Worm (Caenorhabditis elegans) whole organism, L4 larva: Measurements from ENCODE around the gene F54D1.6.

Experiments
- D1046.2 ChIP-seq: fragments of 200-800 bp; sonication (Bioruptor generic); IDR thresholded peaks from 2 replicates; pipeline ENCODE4 v1.3.6; 2022; ENCODE audit warnings: missing genetic modification characterization, missing compliant biosample characterization
- F49E8.2 ChIP-seq: sonication (generic microtip); optimal IDR thresholded peaks from 2 replicates; lab custom pipeline; 2016; ENCODE audit warnings: missing compliant biosample characterization, mild to moderate bottlenecking, missing genetic modification characterization, borderline replicate concordance
- R02D3.7 ChIP-seq: fragments of 150-350 bp; sonication (generic microtip); optimal IDR thresholded peaks from 3 replicates; lab custom pipeline; 2014; ENCODE audit warnings: missing biosample characterization, missing genetic modification characterization
- T20F7.1 ChIP-seq: fragments of 200-800 bp; sonication (Bioruptor generic); optimal IDR thresholded peaks from 2 replicates; lab custom pipeline; 2018; ENCODE audit warnings: mild to moderate bottlenecking, missing genetic modification characterization, missing compliant biosample characterization
- Y48G9A.11 ChIP-seq: fragments of 200-800 bp; sonication (Bioruptor generic); IDR thresholded peaks from 2 replicates; pipeline ENCODE4 v1.3.6; 2022; ENCODE audit warnings: missing genetic modification reagents, missing genetic modification characterization, missing compliant biosample characterization
- Y75B8A.6 ChIP-seq: fragments of 200-800 bp; sonication (Bioruptor generic); IDR thresholded peaks from 2 replicates; pipeline ENCODE4 v1.3.6; 2022; ENCODE audit warnings: missing genetic modification reagents, missing genetic modification characterization, missing compliant biosample characterization
- ZK546.5 ChIP-seq, 2 experiments: sonication (generic microtip); optimal IDR thresholded peaks; 2 replicates each; lab custom pipeline; 2017; ENCODE audit warnings: missing biosample characterization in 2 of 2, missing genetic modification characterization in 2 of 2
- ctbp-1 ChIP-seq: fragments of 200-800 bp; sonication (Bioruptor generic); IDR thresholded peaks from 2 replicates; pipeline ENCODE4 v1.3.6; 2022; ENCODE audit warnings: missing genetic modification reagents, missing genetic modification characterization, missing compliant biosample characterization
- daf-16 ChIP-seq, 3 experiments: sonication (generic microtip); optimal IDR thresholded peaks; 2 replicates each; lab custom pipeline; 2016 to 2017; ENCODE audit warnings: missing genetic modification characterization in 3 of 3, missing genetic modification reagents in 3 of 3, mild to moderate bottlenecking in 2 of 3, missing compliant biosample characterization in 2 of 3, missing biosample characterization in 1 of 3, moderate library complexity in 1 of 3
- daf-19 ChIP-seq: fragments of 200-800 bp; sonication (Bioruptor generic); conservative IDR thresholded peaks from 2 replicates; pipeline ENCODE4 v1.3.6; 2022; ENCODE audit warnings: missing genetic modification characterization, missing compliant biosample characterization
- daf-8 ChIP-seq: fragments of 200-800 bp; sonication (Bioruptor generic); IDR thresholded peaks from 2 replicates; pipeline ENCODE4 v1.3.6; 2022; ENCODE audit warnings: missing genetic modification characterization, missing compliant biosample characterization
- dmd-8 ChIP-seq: fragments of 200-800 bp; sonication (Bioruptor generic); IDR thresholded peaks from 2 replicates; pipeline ENCODE4 v1.3.6; 2022; ENCODE audit warnings: missing genetic modification characterization, missing compliant biosample characterization
- dve-1 ChIP-seq: sonication (generic microtip); optimal IDR thresholded peaks from 2 replicates; lab custom pipeline; 2017; ENCODE audit warnings: antibody characterized with exemption, mild to moderate bottlenecking, missing genetic modification characterization, missing compliant biosample characterization; ENCODE audit not compliant: insufficient read depth
- hif-1 ChIP-seq, 2 experiments: sonication (generic microtip); optimal IDR thresholded peaks; 2 replicates each; lab custom pipeline; 2016 to 2017; ENCODE audit warnings: missing compliant biosample characterization in 2 of 2, missing genetic modification characterization in 2 of 2, missing genetic modification reagents in 2 of 2, missing genotype in 2 of 2, mild to moderate bottlenecking in 1 of 2
- hlh-11 ChIP-seq: fragments of 200-800 bp; sonication (Bioruptor generic); optimal IDR thresholded peaks from 2 replicates; lab custom pipeline; 2018; ENCODE audit warnings: mild to moderate bottlenecking, missing genetic modification characterization, missing compliant biosample characterization
- hmg-1.1 ChIP-seq: fragments of 200-800 bp; sonication (Bioruptor generic); IDR thresholded peaks from 2 replicates; pipeline ENCODE4 v1.3.6; 2022; ENCODE audit warnings: missing genetic modification reagents, missing genetic modification characterization, missing compliant biosample characterization
- lim-7 ChIP-seq: fragments of 200-800 bp; sonication (Bioruptor generic); IDR thresholded peaks from 2 replicates; pipeline ENCODE4 v1.3.6; 2022; ENCODE audit warnings: missing genetic modification characterization, missing compliant biosample characterization
- lin-1 ChIP-seq: fragments of 200-800 bp; sonication (Bioruptor generic); IDR thresholded peaks from 2 replicates; pipeline ENCODE4 v1.3.6; 2022; ENCODE audit warnings: missing genetic modification reagents, missing genetic modification characterization, missing compliant biosample characterization
- lin-13 ChIP-seq: fragments of 150-350 bp; optimal IDR thresholded peaks from 2 replicates; lab custom pipeline; 2014; ENCODE audit warnings: missing biosample characterization, missing genetic modification reagents, missing genetic modification characterization
- lin-15B ChIP-seq: fragments of 150-350 bp; sonication (generic microtip); optimal IDR thresholded peaks from 3 replicates; lab custom pipeline; 2014; ENCODE audit warnings: missing biosample characterization, missing genetic modification characterization
- lin-38 ChIP-seq: fragments of 200-800 bp; sonication (Bioruptor generic); IDR thresholded peaks from 2 replicates; pipeline ENCODE4 v1.3.6; 2022; ENCODE audit warnings: missing genetic modification reagents, missing genetic modification characterization, missing compliant biosample characterization
- lir-3 ChIP-seq: sonication (generic microtip); optimal IDR thresholded peaks from 2 replicates; lab custom pipeline; 2016; ENCODE audit warnings: mild to moderate bottlenecking, missing genetic modification characterization, missing compliant biosample characterization
- mep-1 ChIP-seq: fragments of 150-350 bp; sonication (generic microtip); optimal IDR thresholded peaks from 3 replicates; lab custom pipeline; 2014; ENCODE audit warnings: missing biosample characterization, missing genetic modification characterization
- nhr-10 ChIP-seq: fragments of 150-350 bp; optimal IDR thresholded peaks from 2 replicates; lab custom pipeline; 2014; ENCODE audit warnings: missing biosample characterization, missing genetic modification characterization
- nhr-11 ChIP-seq: fragments of 150-350 bp; optimal IDR thresholded peaks from 2 replicates; lab custom pipeline; 2014; ENCODE audit warnings: missing biosample characterization, missing genetic modification characterization
- nhr-6 ChIP-seq: fragments of 150-350 bp; optimal IDR thresholded peaks from 2 replicates; lab custom pipeline; 2014; ENCODE audit warnings: missing biosample characterization, missing genetic modification characterization
- pha-4 ChIP-seq, 2 experiments: fragments of 150-350 bp in 1 of 2; fragments of 200-800 bp in 1 of 2; sonication (Bioruptor generic) in 1 of 2; IDR thresholded peaks in 1 of 2; optimal IDR thresholded peaks in 1 of 2; 2 replicates each; pipeline versions ENCODE4 v1.3.6 to Lab custom; 2014 to 2022; ENCODE audit warnings: missing genetic modification characterization in 2 of 2, missing genetic modification reagents in 2 of 2, missing biosample characterization in 1 of 2, missing compliant biosample characterization in 1 of 2
- php-3 ChIP-seq: fragments of 200-800 bp; sonication (Bioruptor generic); IDR thresholded peaks from 2 replicates; pipeline ENCODE4 v1.3.6; 2022; ENCODE audit warnings: missing genetic modification reagents, missing genetic modification characterization, missing compliant biosample characterization
- sdz-12 ChIP-seq: fragments of 200-800 bp; sonication (Bioruptor generic); optimal IDR thresholded peaks from 2 replicates; lab custom pipeline; 2018; ENCODE audit warnings: mild to moderate bottlenecking, missing genetic modification characterization, missing compliant biosample characterization
- set-16 ChIP-seq: fragments of 200-800 bp; sonication (Bioruptor generic); IDR thresholded peaks from 2 replicates; pipeline ENCODE4 v1.3.6; 2022; ENCODE audit warnings: missing genetic modification reagents, missing genetic modification characterization, missing compliant biosample characterization
- snpc-1.2 ChIP-seq: fragments of 200-800 bp; sonication (Bioruptor generic); IDR thresholded peaks from 2 replicates; pipeline ENCODE4 v1.3.6; 2022; ENCODE audit warnings: missing genetic modification reagents, missing genetic modification characterization, missing compliant biosample characterization
- tag-97 ChIP-seq: fragments of 200-800 bp; sonication (Bioruptor generic); IDR thresholded peaks from 2 replicates; pipeline ENCODE4 v1.3.6; 2022; ENCODE audit warnings: missing genetic modification characterization, missing compliant biosample characterization
- unc-39 ChIP-seq: sonication (generic microtip); optimal IDR thresholded peaks from 2 replicates; lab custom pipeline; 2017; ENCODE audit warnings: missing biosample characterization, missing genetic modification characterization
- unc-62 ChIP-seq, 3 experiments: fragments of 150-350 bp in 1 of 3; sonication (generic microtip); optimal IDR thresholded peaks in 2 of 3; peaks in 1 of 3; 1 replicate in 1 of 3; 2 replicates in 2 of 3; lab custom pipeline; 2014 to 2017; ENCODE audit warnings: missing biosample characterization in 3 of 3, missing genetic modification characterization in 3 of 3, missing genetic modification reagents in 3 of 3, missing genotype in 1 of 3
- zag-1 ChIP-seq: fragments of 150-350 bp; optimal IDR thresholded peaks from 2 replicates; lab custom pipeline; 2014; ENCODE audit warnings: missing biosample characterization, missing genetic modification characterization

Gene F54D1.6

ce11 chrIV:11314885-11315284 is 27.3 kb downstream of the F54D1.6 start, which contains the start of the genes B0035.3, B0035.22 and pfd-4 (continued):
- TF ChIP-seq lin-38 (GFP tag; lab: Robert Waterston, UW): peak; percentile 43
- no peak for TF ChIP-seq lin-1 (GFP tag; lab: Robert Waterston, UW)
- TF ChIP-seq dve-1 (tag; lab: Kevin White, UChicago): peak; percentile 63
- TF ChIP-seq php-3: no peak
- no peak for TF ChIP-seq nhr-6 (tag; lab: Kevin White, UChicago)
- no peak for TF ChIP-seq F49E8.2
- TF ChIP-seq hif-1 (tag; optimal IDR thresholded peaks at IDR 0.05; lab: Kevin White, UChicago): peak in 1 of 2 experiments; percentile 72
- TF ChIP-seq Y75B8A.6 (GFP tag; lab: Robert Waterston, UW): no peak
- TF ChIP-seq daf-16 (GFP tag; optimal IDR thresholded peaks at IDR 0.05; lab: Kevin White, UChicago): no peak
- peak; percentile 62 for TF ChIP-seq daf-16 (tag; optimal IDR thresholded peaks at IDR 0.05; lab: Kevin White, UChicago)
- TF ChIP-seq sdz-12 (GFP tag; lab: Kevin White, UChicago): no peak
- TF ChIP-seq D1046.2 (GFP tag; lab: Robert Waterston, UW): no peak
- TF ChIP-seq unc-39 (tag; lab: Kevin White, UChicago): no peak
- no peak for TF ChIP-seq lim-7 (GFP tag; lab: Robert Waterston, UW)
- TF ChIP-seq daf-19 (GFP tag; lab: Robert Waterston, UW): no peak
- TF ChIP-seq R02D3.7: no peak
- TF ChIP-seq dmd-8 (GFP tag; lab: Robert Waterston, UW): no peak

- TF ChIP-seq unc-39 (tag; lab: Kevin White, UChicago) (no peak), sdz-12 (GFP tag; lab: Kevin White, UChicago) (no peak), nhr-11 (tag; lab: Kevin White, UChicago) (no peak), nhr-10 (tag; lab: Kevin White, UChicago) (no peak), ZK546.5 (tag; optimal IDR thresholded peaks at IDR 0.05; lab: Kevin White, UChicago) (no peak), zag-1 (tag; lab: Kevin White, UChicago) (no peak), mep-1 (tag; lab: Kevin White, UChicago) (no peak), lin-38 (GFP tag; lab: Robert Waterston, UW) (no peak), pha-4 (GFP tag; IDR thresholded peaks at IDR 0.05; lab: Robert Waterston, UW) (no peak), pha-4 (tag; optimal IDR thresholded peaks at IDR 0.05; lab: Kevin White, UChicago) (no peak), snpc-1.2 (GFP tag; lab: Robert Waterston, UW) (no peak)
- TF ChIP-seq, all 104 proteins: peak for 0
These were observed 28.1 kb downstream of the F54D1.6 start for ce11 chrIV:11315688-11316087.

ce11 chrIV:11316106-11316505 is 28.5 kb downstream of the F54D1.6 start:
- no peak for TF ChIP-seq set-16 (GFP tag; lab: Robert Waterston, UW)
- TF ChIP-seq lin-15B: no peak
- TF ChIP-seq ctbp-1 (GFP tag; lab: Robert Waterston, UW): no peak
- no peak for TF ChIP-seq lir-3 (tag; lab: Kevin White, UChicago)
- TF ChIP-seq hmg-1.1 (GFP tag; lab: Robert Waterston, UW): no peak
- no peak for TF ChIP-seq lin-13
- no peak for TF ChIP-seq hlh-11
- TF ChIP-seq T20F7.1: no peak

DNA sequence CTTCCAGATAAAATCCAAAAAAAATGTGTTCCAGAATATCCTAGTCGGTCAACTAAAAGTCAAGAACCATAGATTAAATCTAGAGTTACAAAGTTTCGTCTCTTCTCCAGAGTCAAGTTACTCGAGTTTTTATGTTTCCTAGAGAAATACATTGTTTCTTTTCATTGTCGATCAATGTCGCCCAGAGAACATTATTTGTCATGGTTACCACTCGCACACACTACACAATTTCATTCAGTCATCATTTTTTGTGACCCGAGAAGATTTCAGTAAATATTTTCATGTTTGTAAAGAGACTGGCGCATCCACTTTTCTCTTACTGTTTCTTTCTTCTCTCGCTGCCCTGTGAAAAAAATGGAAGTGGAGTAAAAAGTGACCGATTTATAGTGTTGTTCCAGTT is 29.0 kb downstream of the F54D1.6 start:
- TF ChIP-seq daf-8 (no peak), unc-62 (GFP tag; optimal IDR thresholded peaks at IDR 0.05 in 1 of 2; lab: Kevin White, UChicago) (peak in 1 of 2 experiments; percentile 85), unc-62 (tag; optimal IDR thresholded peaks at IDR 0.05; lab: Kevin White, UChicago) (no peak), tag-97 (GFP tag; lab: Robert Waterston, UW) (no peak), daf-16 (GFP tag; optimal IDR thresholded peaks at IDR 0.05; lab: Kevin White, UChicago) (no peak), daf-16 (tag; optimal IDR thresholded peaks at IDR 0.05; lab: Kevin White, UChicago) (no peak), Y48G9A.11 (GFP tag; lab: Robert Waterston, UW) (no peak)
